Worm (Caenorhabditis elegans) whole organism, young adult: Measurements from ENCODE around the gene snu-23.

Experiments used
- C06A6.2 ChIP-seq: fragments of 200-800 bp; sonication (Bioruptor generic); conservative IDR thresholded peaks from 2 replicates; pipeline ENCODE4 v1.3.6; 2022; ENCODE audit warnings: missing genetic modification characterization, missing compliant biosample characterization
- F49E8.2 ChIP-seq: sonication (generic microtip); optimal IDR thresholded peaks from 3 replicates; lab custom pipeline; 2017; ENCODE audit warnings: missing genetic modification characterization, mild to moderate bottlenecking, missing compliant biosample characterization, antibody characterized with exemption, moderate library complexity; ENCODE audit not compliant: insufficient read depth
- Y79H2A.3 ChIP-seq: fragments of 200-800 bp; sonication (Bioruptor generic); conservative IDR thresholded peaks from 2 replicates; pipeline ENCODE4 v1.3.6; 2022; ENCODE audit warnings: missing genetic modification reagents, missing genetic modification characterization, missing compliant biosample characterization
- ama-1 ChIP-seq, 3 experiments: fragments of 150-350 bp in 1 of 3; sonication (generic microtip) in 2 of 3; optimal IDR thresholded peaks; 2 replicates each; lab custom pipeline; 2014 to 2018; ENCODE audit warnings: missing biosample characterization in 2 of 3, missing genetic modification characterization in 2 of 3, missing genetic modification reagents in 2 of 3
- gei-17 ChIP-seq: fragments of 200-800 bp; sonication (Bioruptor generic); optimal IDR thresholded peaks from 2 replicates; lab custom pipeline; 2018; ENCODE audit warnings: mild to moderate bottlenecking, missing genetic modification characterization, missing compliant biosample characterization
- him-1 ChIP-seq: sonication (generic microtip); optimal IDR thresholded peaks from 2 replicates; lab custom pipeline; 2016; ENCODE audit warnings: missing genotype, missing genetic modification reagents, missing genetic modification characterization, missing compliant biosample characterization
- lin-35 ChIP-seq, 3 experiments: fragments of 150-350 bp in 2 of 3; sonication (generic microtip) in 1 of 3; optimal IDR thresholded peaks; 2 replicates each; lab custom pipeline; 2014 to 2018; ENCODE audit warnings: missing biosample characterization in 3 of 3, missing genetic modification characterization in 3 of 3, missing genetic modification reagents in 3 of 3
- rcor-1 ChIP-seq: fragments of 200-800 bp; sonication (Bioruptor generic); IDR thresholded peaks from 2 replicates; pipeline ENCODE4 v1.3.6; 2022; ENCODE audit warnings: missing genetic modification reagents, missing genetic modification characterization, missing compliant biosample characterization
- unc-62 ChIP-seq: fragments of 150-350 bp; optimal IDR thresholded peaks from 2 replicates; lab custom pipeline; 2014; ENCODE audit warnings: missing biosample characterization, missing genetic modification reagents, missing genetic modification characterization

- TF ChIP-seq ama-1 (optimal IDR thresholded peaks at IDR 0.05; lab: Kevin White, UChicago), result peak; percentile 27
- no peak for TF ChIP-seq ama-1 (GFP tag; optimal IDR thresholded peaks at IDR 0.05; lab: Kevin White, UChicago)
- no peak for TF ChIP-seq C06A6.2 (GFP tag; lab: Robert Waterston, UW)
- TF ChIP-seq gei-17 (GFP tag; lab: Kevin White, UChicago), result no peak
- no peak for TF ChIP-seq lin-35 (GFP tag; optimal IDR thresholded peaks at IDR 0.05; lab: Kevin White, UChicago)
- TF ChIP-seq rcor-1, result 0 out of 2 replicates have a peak, but pooled peaks have one; percentile 22
- TF ChIP-seq him-1 (tag; lab: Kevin White, UChicago), result no peak
- TF ChIP-seq Y79H2A.3 (GFP tag; lab: Robert Waterston, UW), result no peak
- TF ChIP-seq F49E8.2 (tag; lab: Kevin White, UChicago), result no peak
- no peak for TF ChIP-seq unc-62 (GFP tag; lab: Kevin White, UChicago)
Measured at ce11 chrIII:7723412-7724068, 46.4 kb downstream of the snu-23 start.
